Worm (Caenorhabditis elegans): ENCODE results near the gene lgc-17.

- TF ChIP-seq dao-5 (tag; optimal IDR thresholded peaks at IDR 0.05): no peak
- no peak for TF ChIP-seq W03F9.2 (tag; optimal IDR thresholded peaks at IDR 0.05)
Observed at ce11 chrX:12143693-12144092, 22.3 kb downstream of the lgc-17 start, which contains the start of gene M153.5.

Measured in whole organism, L4/young adult.